Worm (Caenorhabditis elegans) whole organism, young adult: ENCODE data around the gene rab-6.1.
A peak's percentile ranks its signal among the peaks of the same experiment; 100 is the strongest.

ENCODE experiments used
- B0035.1 ChIP-seq: sonication (generic microtip); optimal IDR thresholded peaks from 2 replicates; lab custom pipeline; 2016; ENCODE audit warnings: missing genetic modification characterization, mild to moderate bottlenecking, missing compliant biosample characterization, missing genotype, missing genetic modification reagents
- D2030.7 ChIP-seq: fragments of 200-800 bp; sonication (Bioruptor generic); IDR thresholded peaks from 2 replicates; pipeline ENCODE4 v1.3.6; 2022; ENCODE audit warnings: missing genetic modification reagents, missing genetic modification characterization, missing compliant biosample characterization
- F23B12.7 ChIP-seq: sonication (generic microtip); optimal IDR thresholded peaks from 2 replicates; lab custom pipeline; 2017; ENCODE audit warnings: missing genetic modification characterization, mild to moderate bottlenecking, missing compliant biosample characterization, antibody characterized with exemption, moderate library complexity; ENCODE audit not compliant: insufficient read depth
- F49E8.2 ChIP-seq: sonication (generic microtip); optimal IDR thresholded peaks from 3 replicates; lab custom pipeline; 2017; ENCODE audit warnings: missing genetic modification characterization, mild to moderate bottlenecking, missing compliant biosample characterization, antibody characterized with exemption, moderate library complexity; ENCODE audit not compliant: insufficient read depth
- F52B5.7 ChIP-seq: sonication (generic microtip); optimal IDR thresholded peaks from 2 replicates; lab custom pipeline; 2016; ENCODE audit warnings: mild to moderate bottlenecking, missing genetic modification characterization, missing compliant biosample characterization
- F55B11.4 ChIP-seq: sonication (generic microtip); optimal IDR thresholded peaks from 2 replicates; lab custom pipeline; 2016; ENCODE audit warnings: missing compliant biosample characterization, missing genetic modification characterization, borderline replicate concordance; ENCODE audit not compliant: insufficient read depth
- F57C9.4 ChIP-seq: sonication (generic microtip); optimal IDR thresholded peaks from 2 replicates; lab custom pipeline; 2017; ENCODE audit warnings: mild to moderate bottlenecking, missing genetic modification characterization, missing compliant biosample characterization
- Y53F4B.3 ChIP-seq: fragments of 200-800 bp; sonication (Bioruptor generic); IDR thresholded peaks from 2 replicates; pipeline ENCODE4 v1.3.6; 2022; ENCODE audit warnings: missing genetic modification reagents, missing genetic modification characterization, missing compliant biosample characterization
- Y67H2A.10 ChIP-seq: fragments of 200-800 bp; sonication (Bioruptor generic); conservative IDR thresholded peaks from 2 replicates; pipeline ENCODE4 v1.3.6; 2022; ENCODE audit warnings: missing genetic modification reagents, missing genetic modification characterization, missing compliant biosample characterization
- Y95B8A.8 ChIP-seq: fragments of 200-800 bp; sonication (Bioruptor generic); IDR thresholded peaks from 2 replicates; pipeline ENCODE4 v1.3.6; 2022; ENCODE audit warnings: missing genetic modification reagents, missing genetic modification characterization, missing compliant biosample characterization
- ama-1 ChIP-seq, 3 experiments: fragments of 150-350 bp in 1 of 3; sonication (generic microtip) in 2 of 3; optimal IDR thresholded peaks; 2 replicates each; lab custom pipeline; 2014 to 2018; ENCODE audit warnings: missing biosample characterization in 2 of 3, missing genetic modification characterization in 2 of 3, missing genetic modification reagents in 2 of 3
- aptf-3 ChIP-seq: fragments of 200-800 bp; sonication (Bioruptor generic); IDR thresholded peaks from 2 replicates; pipeline ENCODE4 v1.3.6; 2022; ENCODE audit warnings: missing genetic modification characterization, missing compliant biosample characterization
- atf-7 ChIP-seq: sonication (generic microtip); optimal IDR thresholded peaks from 2 replicates; lab custom pipeline; 2017; ENCODE audit warnings: mild to moderate bottlenecking, missing genetic modification characterization, missing compliant biosample characterization
- athp-1 ChIP-seq: sonication (generic microtip); optimal IDR thresholded peaks from 2 replicates; lab custom pipeline; 2017; ENCODE audit warnings: mild to moderate bottlenecking, missing genetic modification characterization, missing compliant biosample characterization
- attf-3 ChIP-seq: fragments of 200-800 bp; sonication (Bioruptor generic); conservative IDR thresholded peaks from 2 replicates; pipeline ENCODE4 v1.3.6; 2022; ENCODE audit warnings: missing genetic modification reagents, missing genetic modification characterization, missing compliant biosample characterization
- bed-2 ChIP-seq: fragments of 200-800 bp; sonication (Bioruptor generic); IDR thresholded peaks from 2 replicates; pipeline ENCODE4 v1.3.6; 2022; ENCODE audit warnings: missing genetic modification reagents, missing genetic modification characterization, missing compliant biosample characterization
- ccch-3 ChIP-seq: fragments of 200-800 bp; sonication (Bioruptor generic); optimal IDR thresholded peaks from 2 replicates; lab custom pipeline; 2018; ENCODE audit warnings: mild to moderate bottlenecking, missing genetic modification characterization, missing compliant biosample characterization
- ceh-27 ChIP-seq: fragments of 200-800 bp; sonication (Bioruptor generic); optimal IDR thresholded peaks from 2 replicates; lab custom pipeline; 2018; ENCODE audit warnings: mild to moderate bottlenecking, missing genetic modification characterization, moderate library complexity, missing compliant biosample characterization
- egl-18 ChIP-seq: fragments of 200-800 bp; sonication (Bioruptor generic); IDR thresholded peaks from 2 replicates; pipeline ENCODE4 v1.3.6; 2022; ENCODE audit warnings: missing genetic modification reagents, missing genetic modification characterization, missing compliant biosample characterization
- gei-17 ChIP-seq: fragments of 200-800 bp; sonication (Bioruptor generic); optimal IDR thresholded peaks from 2 replicates; lab custom pipeline; 2018; ENCODE audit warnings: mild to moderate bottlenecking, missing genetic modification characterization, missing compliant biosample characterization
- hlh-12 ChIP-seq: sonication (generic microtip); optimal IDR thresholded peaks from 2 replicates; lab custom pipeline; 2016; ENCODE audit warnings: missing genetic modification characterization, missing compliant biosample characterization
- let-607 ChIP-seq, 2 experiments: fragments of 200-800 bp in 1 of 2; sonication (Bioruptor generic) in 1 of 2; sonication (generic microtip) in 1 of 2; optimal IDR thresholded peaks; 2 replicates each; lab custom pipeline; 2016 to 2018; ENCODE audit warnings: mild to moderate bottlenecking in 2 of 2, missing compliant biosample characterization in 2 of 2, missing genetic modification characterization in 2 of 2, moderate library complexity in 2 of 2, missing genotype in 1 of 2
- lin-40 ChIP-seq: sonication (generic microtip); optimal IDR thresholded peaks from 2 replicates; lab custom pipeline; 2016; ENCODE audit warnings: missing genetic modification characterization, mild to moderate bottlenecking, missing compliant biosample characterization, missing genotype, missing genetic modification reagents
- madf-10 ChIP-seq: sonication (generic microtip); optimal IDR thresholded peaks from 2 replicates; lab custom pipeline; 2016; ENCODE audit warnings: mild to moderate bottlenecking, missing genetic modification characterization, missing compliant biosample characterization
- mxl-1 ChIP-seq: sonication (generic microtip); optimal IDR thresholded peaks from 2 replicates; lab custom pipeline; 2016; ENCODE audit warnings: missing genetic modification characterization, missing compliant biosample characterization
- nhr-120 ChIP-seq: fragments of 200-800 bp; sonication (Bioruptor generic); IDR thresholded peaks from 2 replicates; pipeline ENCODE4 v1.3.6; 2022; ENCODE audit warnings: missing genetic modification characterization, missing compliant biosample characterization
- nhr-90 ChIP-seq: sonication (generic microtip); optimal IDR thresholded peaks from 2 replicates; lab custom pipeline; 2016; ENCODE audit warnings: missing genotype, mild to moderate bottlenecking, missing genetic modification characterization, missing compliant biosample characterization
- pbrm-1 ChIP-seq: fragments of 200-800 bp; sonication (Bioruptor generic); IDR thresholded peaks from 2 replicates; pipeline ENCODE4 v1.3.6; 2022; ENCODE audit warnings: missing genetic modification reagents, missing genetic modification characterization, missing compliant biosample characterization
- pha-4 ChIP-seq: fragments of 150-350 bp; sonication (generic microtip); optimal IDR thresholded peaks from 2 replicates; lab custom pipeline; 2014; ENCODE audit warnings: missing biosample characterization, missing genetic modification reagents, missing genetic modification characterization
- repo-1 ChIP-seq: sonication (generic microtip); optimal IDR thresholded peaks from 2 replicates; lab custom pipeline; 2017; ENCODE audit warnings: mild to moderate bottlenecking, missing genetic modification characterization, missing compliant biosample characterization
- sdz-38 ChIP-seq: sonication (generic microtip); optimal IDR thresholded peaks from 2 replicates; lab custom pipeline; 2016; ENCODE audit warnings: missing genotype, missing genetic modification characterization, missing compliant biosample characterization
- snpc-1.3 ChIP-seq: sonication (generic microtip); optimal IDR thresholded peaks from 2 replicates; lab custom pipeline; 2017; ENCODE audit warnings: missing genetic modification characterization, mild to moderate bottlenecking, missing compliant biosample characterization, antibody characterized with exemption, moderate library complexity, missing genotype, missing genetic modification reagents; ENCODE audit not compliant: insufficient read depth
- snpc-3.4 ChIP-seq: sonication (generic microtip); optimal IDR thresholded peaks from 2 replicates; lab custom pipeline; 2017; ENCODE audit warnings: missing genetic modification characterization, mild to moderate bottlenecking, missing compliant biosample characterization, antibody characterized with exemption, moderate library complexity, missing genotype, missing genetic modification reagents
- somi-1 ChIP-seq: fragments of 200-800 bp; sonication (Bioruptor generic); optimal IDR thresholded peaks from 2 replicates; lab custom pipeline; 2018; ENCODE audit warnings: mild to moderate bottlenecking, missing genetic modification characterization, missing compliant biosample characterization
- tlf-1 ChIP-seq: fragments of 200-800 bp; sonication (Bioruptor generic); optimal IDR thresholded peaks from 2 replicates; lab custom pipeline; 2018; ENCODE audit warnings: mild to moderate bottlenecking, missing genetic modification characterization, missing compliant biosample characterization
- unc-62 ChIP-seq: fragments of 150-350 bp; optimal IDR thresholded peaks from 2 replicates; lab custom pipeline; 2014; ENCODE audit warnings: missing biosample characterization, missing genetic modification reagents, missing genetic modification characterization
- ztf-26 ChIP-seq: sonication (generic microtip); optimal IDR thresholded peaks from 2 replicates; lab custom pipeline; 2017; ENCODE audit warnings: missing genetic modification characterization, missing compliant biosample characterization
- ztf-6 ChIP-seq: fragments of 200-800 bp; sonication (Bioruptor generic); IDR thresholded peaks from 2 replicates; pipeline ENCODE4 v1.3.6; 2022; ENCODE audit warnings: missing genetic modification reagents, missing genetic modification characterization, missing compliant biosample characterization

The rab-6.1 gene

DNA sequence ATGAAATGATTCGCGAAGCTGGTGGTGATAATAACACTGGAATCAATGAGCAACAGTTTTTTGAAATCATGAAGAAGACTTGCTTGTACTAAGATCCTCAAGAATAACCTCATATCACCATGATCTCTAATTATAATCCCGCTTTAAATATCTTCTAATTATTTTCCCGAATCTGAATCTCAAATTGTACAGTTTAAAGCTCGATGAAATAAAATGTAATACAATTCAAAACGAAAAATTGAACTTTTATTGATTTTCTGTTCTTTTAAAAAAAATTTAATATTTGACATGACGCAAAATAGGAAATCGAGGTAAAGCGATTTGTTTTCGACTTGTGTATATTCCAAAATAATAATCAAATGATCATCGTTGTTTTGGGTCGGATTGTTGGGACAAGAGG is 30.9 kb downstream of the rab-6.1 start (continued):
- TF ChIP-seq snpc-1.3 (tag; lab: Kevin White, UChicago) (no peak), somi-1 (peak; percentile 38), pbrm-1 (no peak), bed-2 (GFP tag; lab: Robert Waterston, UW) (no peak), pha-4 (tag; lab: Kevin White, UChicago) (no peak), ccch-3 (GFP tag; lab: Kevin White, UChicago) (no peak), F55B11.4 (tag; lab: Kevin White, UChicago) (no peak), nhr-120 (GFP tag; lab: Robert Waterston, UW) (0 out of 2 replicates have a peak, but pooled peaks have one; percentile 26), athp-1 (tag; lab: Kevin White, UChicago) (peak; percentile 48), mxl-1 (tag; lab: Kevin White, UChicago) (no peak), D2030.7 (peak; percentile 31; the same call in 1 of the 2 replicates), repo-1 (tag; lab: Kevin White, UChicago) (peak; percentile 70), ztf-26 (tag; lab: Kevin White, UChicago) (peak; percentile 41), B0035.1 (no peak), gei-17 (GFP tag; lab: Kevin White, UChicago) (no peak), Y53F4B.3 (GFP tag; lab: Robert Waterston, UW) (no peak; the same call in 1 of the 2 replicates), tlf-1 (GFP tag; lab: Kevin White, UChicago) (no peak), F49E8.2 (no peak), lin-40 (tag; lab: Kevin White, UChicago) (no peak), ztf-6 (no peak), F23B12.7 (tag; lab: Kevin White, UChicago) (peak; percentile 23), ceh-27 (no peak), F52B5.7 (no peak), aptf-3 (GFP tag; lab: Robert Waterston, UW) (no peak), nhr-90 (tag; lab: Kevin White, UChicago) (no peak), ama-1 (optimal IDR thresholded peaks at IDR 0.05; lab: Kevin White, UChicago) (no peak), ama-1 (GFP tag; optimal IDR thresholded peaks at IDR 0.05; lab: Kevin White, UChicago) (peak in 1 of 2 experiments; percentile 90), unc-62 (GFP tag; lab: Kevin White, UChicago) (no peak), F57C9.4 (tag; lab: Kevin White, UChicago) (no peak), hlh-12 (tag; lab: Kevin White, UChicago) (no peak), attf-3 (no peak), Y67H2A.10 (GFP tag; lab: Robert Waterston, UW) (no peak), snpc-3.4 (tag; lab: Kevin White, UChicago) (no peak), egl-18 (GFP tag; lab: Robert Waterston, UW) (no peak), atf-7 (tag; lab: Kevin White, UChicago) (peak; percentile 27), let-607 (tag; optimal IDR thresholded peaks at IDR 0.05; lab: Kevin White, UChicago) (peak in 1 of 2 experiments; percentile 54), Y95B8A.8 (GFP tag; lab: Robert Waterston, UW) (peak; percentile 72; the same call in 1 of the 2 replicates), madf-10 (no peak)
- TF ChIP-seq, all 124 proteins: peak for 31

DNA sequence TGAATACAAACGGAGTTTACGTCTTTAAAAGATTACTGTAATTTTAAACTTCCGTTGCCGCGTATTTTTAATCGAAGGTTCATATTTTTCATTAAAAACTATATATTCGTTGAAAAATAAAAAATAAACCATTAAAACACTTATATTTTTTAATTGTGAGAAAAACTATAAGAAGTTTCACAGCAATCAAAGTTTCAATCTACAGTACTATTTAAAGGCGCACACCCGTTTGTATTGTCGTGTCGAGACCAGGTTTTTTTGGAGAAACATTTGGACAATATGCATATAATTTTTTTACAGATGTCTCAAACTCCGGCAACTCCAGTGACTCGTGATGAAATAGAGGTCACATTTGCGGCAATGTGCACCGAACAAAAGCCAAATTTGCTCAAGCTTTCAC is 31.9 kb downstream of the rab-6.1 start, which contains the start of gene R08D7.5:
TSS of gene R08D7.5 (plus strand) at position 301 of the 400 bp plus-strand sequence.
- no peak for TF ChIP-seq sdz-38 (tag; lab: Kevin White, UChicago)
- TF ChIP-seq, all 124 proteins: peak for 0
